Worm (Caenorhabditis elegans) whole organism, L4/young adult: ENCODE measurements around the gene C43G2.3.

Source experiments
- W03F9.2 ChIP-seq: fragments of 150-350 bp; optimal IDR thresholded peaks from 2 replicates; lab custom pipeline; 2014; ENCODE audit warnings: missing biosample characterization, missing genetic modification characterization
- dao-5 ChIP-seq: sonication (generic microtip); optimal IDR thresholded peaks from 2 replicates; lab custom pipeline; 2016; ENCODE audit warnings: missing genotype, missing genetic modification characterization, moderate library complexity, missing compliant biosample characterization
- him-1 ChIP-seq: sonication (generic microtip); optimal IDR thresholded peaks from 2 replicates; lab custom pipeline; 2016; ENCODE audit warnings: missing genotype, missing genetic modification reagents, missing genetic modification characterization, missing compliant biosample characterization

C43G2.3 gene

ce11 chrIV:6560434-6560833 lies 17.6 kb upstream of the C43G2.3 start, which contains the start of gene best-9:
Gene best-9, plus strand, starts transcription at chrIV:6560734.
- no peak for TF ChIP-seq him-1 (tag; lab: Kevin White, UChicago)
- TF ChIP-seq W03F9.2 (tag; lab: Kevin White, UChicago): no peak
- no peak for TF ChIP-seq dao-5

- TF ChIP-seq him-1 (tag; lab: Kevin White, UChicago) (no peak), dao-5 (no peak), W03F9.2 (tag; lab: Kevin White, UChicago) (no peak)
Observed at ce11 chrIV:6562039-6562438, 16.0 kb upstream of the C43G2.3 start.

- TF ChIP-seq W03F9.2 (tag; lab: Kevin White, UChicago): no peak
- TF ChIP-seq dao-5: no peak
- no peak for TF ChIP-seq him-1 (tag; lab: Kevin White, UChicago)
Observed at ce11 chrIV:6565605-6566004, 12.4 kb upstream of the C43G2.3 start.

ce11 chrIV:6572238-6572637 lies 5.8 kb upstream of the C43G2.3 start, which contains the start of gene bicd-1:
Gene bicd-1, minus strand, starts transcription at chrIV:6572338.
- TF ChIP-seq him-1 (tag; lab: Kevin White, UChicago): no peak
- TF ChIP-seq dao-5: no peak
- no peak for TF ChIP-seq W03F9.2 (tag; lab: Kevin White, UChicago)

ce11 chrIV:6572655-6573054 lies 5.4 kb upstream of the C43G2.3 start:
- TF ChIP-seq W03F9.2 (tag; lab: Kevin White, UChicago) (no peak), him-1 (tag; lab: Kevin White, UChicago) (no peak), dao-5 (no peak)

ce11 chrIV:6574343-6574742 lies 3.7 kb upstream of the C43G2.3 start:
- TF ChIP-seq dao-5 (no peak), W03F9.2 (tag; lab: Kevin White, UChicago) (no peak), him-1 (tag; lab: Kevin White, UChicago) (no peak)

- TF ChIP-seq W03F9.2 (tag; lab: Kevin White, UChicago) (no peak), him-1 (tag; lab: Kevin White, UChicago) (no peak), dao-5 (no peak)
Observed at ce11 chrIV:6575959-6576727, 1.9 kb upstream of the C43G2.3 start.

ce11 chrIV:6576728-6577101 lies 1.3 kb upstream of the C43G2.3 start:
- TF ChIP-seq him-1 (tag; lab: Kevin White, UChicago) (no peak), dao-5 (no peak), W03F9.2 (tag; lab: Kevin White, UChicago) (no peak)

ce11 chrIV:6581658-6582057 lies 3.6 kb downstream of the C43G2.3 start:
- TF ChIP-seq him-1 (tag; lab: Kevin White, UChicago): no peak
- no peak for TF ChIP-seq dao-5
- TF ChIP-seq W03F9.2 (tag; lab: Kevin White, UChicago): no peak

ce11 chrIV:6582604-6583003 lies 4.6 kb downstream of the C43G2.3 start, which contains the start of gene odr-8:
Gene odr-8, minus strand, starts transcription at chrIV:6582704.
- TF ChIP-seq dao-5 (no peak), him-1 (tag; lab: Kevin White, UChicago) (no peak), W03F9.2 (tag; lab: Kevin White, UChicago) (no peak)

ce11 chrIV:6585397-6585921 lies 7.4 kb downstream of the C43G2.3 start, which contains the start of the genes F38A5.2 and dnj-11:
Gene F38A5.2, minus strand, starts transcription at chrIV:6585400.
Gene dnj-11, plus strand, starts transcription at chrIV:6585871.
- TF ChIP-seq him-1 (tag; lab: Kevin White, UChicago): peak; percentile 27
- no peak for TF ChIP-seq dao-5
- peak; percentile 92 for TF ChIP-seq W03F9.2 (tag; lab: Kevin White, UChicago)

ce11 chrIV:6588080-6588613 lies 10.1 kb downstream of the C43G2.3 start:
- TF ChIP-seq him-1 (tag; lab: Kevin White, UChicago) (no peak), dao-5 (no peak)

- no peak for TF ChIP-seq him-1 (tag; lab: Kevin White, UChicago)
- no peak for TF ChIP-seq W03F9.2 (tag; lab: Kevin White, UChicago)
- no peak for TF ChIP-seq dao-5
Observed at ce11 chrIV:6590029-6590428, 12.0 kb downstream of the C43G2.3 start, which contains the start of the genes lec-11 and irld-7. Gene lec-11, minus strand, starts transcription at chrIV:6590154. Gene irld-7, plus strand, starts transcription at chrIV:6590360.
